Fruit fly (Drosophila melanogaster) S2 (cell line): ENCODE results near the gene CG32240.

Experiments
- CG8478 ChIP-seq: fragments of >200 bp; optimal IDR thresholded peaks from 2 replicates; lab custom pipeline; 2018
- CTCF ChIP-seq, 2 experiments: fragments of >200 bp; optimal IDR thresholded peaks; 2 replicates each; lab custom pipeline; 2018

- TF ChIP-seq CTCF (optimal IDR thresholded peaks at IDR 0.05; lab: Kevin White, UChicago) (no peak), CG8478 (lab: Kevin White, UChicago) (no peak)
Measured at dm6 chr3L:4414579-4414978, 33.1 kb upstream of the CG32240 start.
